Worm (Caenorhabditis elegans) whole organism, L4/young adult: ENCODE measurements around the gene ZK662.6.

ENCODE experiments used
- W03F9.2 ChIP-seq: fragments of 150-350 bp; optimal IDR thresholded peaks from 2 replicates; lab custom pipeline; 2014; ENCODE audit warnings: missing biosample characterization, missing genetic modification characterization
- dao-5 ChIP-seq: sonication (generic microtip); optimal IDR thresholded peaks from 2 replicates; lab custom pipeline; 2016; ENCODE audit warnings: missing genotype, missing genetic modification characterization, moderate library complexity, missing compliant biosample characterization
- him-1 ChIP-seq: sonication (generic microtip); optimal IDR thresholded peaks from 2 replicates; lab custom pipeline; 2016; ENCODE audit warnings: missing genotype, missing genetic modification reagents, missing genetic modification characterization, missing compliant biosample characterization

Gene ZK662.6

ce11 chrX:15766147-15766546 is 47.7 kb downstream of the ZK662.6 start, which contains the start of gene bus-17:
bus-17 (minus strand) TSS chrX:15766354.
- TF ChIP-seq W03F9.2 (tag; lab: Kevin White, UChicago) (no peak), him-1 (tag; lab: Kevin White, UChicago) (no peak), dao-5 (tag; lab: Kevin White, UChicago) (no peak)

- no peak for TF ChIP-seq W03F9.2 (tag; lab: Kevin White, UChicago)
- no peak for TF ChIP-seq him-1 (tag; lab: Kevin White, UChicago)
- no peak for TF ChIP-seq dao-5 (tag; lab: Kevin White, UChicago)
These were observed 48.4 kb downstream of the ZK662.6 start for ce11 chrX:15766861-15767260.

- TF ChIP-seq dao-5 (tag; lab: Kevin White, UChicago) (no peak), W03F9.2 (tag; lab: Kevin White, UChicago) (no peak), him-1 (tag; lab: Kevin White, UChicago) (no peak)
These were observed 50.1 kb downstream of the ZK662.6 start for ce11 chrX:15768532-15768931.
